Worm (Caenorhabditis elegans) whole organism, late embryonic: Measurements from ENCODE around the gene mrp-7.
A peak's percentile ranks its signal among the peaks of the same experiment; 100 is the strongest.

Source experiments
- K09A11.1 ChIP-seq: sonication (generic microtip); optimal IDR thresholded peaks from 2 replicates; lab custom pipeline; 2017; ENCODE audit warnings: antibody characterized with exemption, mild to moderate bottlenecking, missing genetic modification characterization, missing compliant biosample characterization; ENCODE audit not compliant: insufficient read depth
- T23F11.4 ChIP-seq: fragments of 200-800 bp; sonication (Bioruptor generic); optimal IDR thresholded peaks from 2 replicates; lab custom pipeline; 2018; ENCODE audit warnings: mild to moderate bottlenecking, missing genetic modification characterization, missing compliant biosample characterization
- Y22D7AL.16 ChIP-seq: sonication (generic microtip); optimal IDR thresholded peaks from 2 replicates; lab custom pipeline; 2016; ENCODE audit warnings: missing genetic modification characterization, missing compliant biosample characterization
- ahr-1 ChIP-seq: sonication (generic microtip); optimal IDR thresholded peaks from 2 replicates; lab custom pipeline; 2016; ENCODE audit warnings: missing genetic modification characterization, missing compliant biosample characterization
- ama-1 ChIP-seq: fragments of 150-350 bp; optimal IDR thresholded peaks from 2 replicates; lab custom pipeline; 2014
- ceh-14 ChIP-seq: sonication (generic microtip); optimal IDR thresholded peaks from 2 replicates; lab custom pipeline; 2016; ENCODE audit warnings: missing genotype, missing genetic modification characterization, missing compliant biosample characterization
- ceh-18 ChIP-seq: sonication (generic microtip); optimal IDR thresholded peaks from 2 replicates; lab custom pipeline; 2016; ENCODE audit warnings: missing genetic modification characterization, missing compliant biosample characterization
- ceh-22 ChIP-seq: sonication (generic microtip); optimal IDR thresholded peaks from 2 replicates; lab custom pipeline; 2017; ENCODE audit warnings: missing biosample characterization, missing genetic modification characterization
- ceh-24 ChIP-seq: sonication (generic microtip); optimal IDR thresholded peaks from 2 replicates; lab custom pipeline; 2016; ENCODE audit warnings: mild to moderate bottlenecking, missing genetic modification characterization, missing compliant biosample characterization
- ceh-30 ChIP-seq: fragments of 150-350 bp; optimal IDR thresholded peaks from 2 replicates; lab custom pipeline; 2014; ENCODE audit warnings: missing biosample characterization, missing genetic modification characterization
- ceh-31 ChIP-seq: sonication (generic microtip); optimal IDR thresholded peaks from 2 replicates; lab custom pipeline; 2016; ENCODE audit warnings: missing genetic modification characterization, missing compliant biosample characterization
- ceh-45 ChIP-seq: fragments of 200-800 bp; sonication (Bioruptor generic); IDR thresholded peaks from 2 replicates; pipeline ENCODE4 v1.3.6; 2022; ENCODE audit warnings: missing genetic modification reagents, missing genetic modification characterization, missing compliant biosample characterization
- ceh-9 ChIP-seq: sonication (generic microtip); optimal IDR thresholded peaks from 2 replicates; lab custom pipeline; 2016; ENCODE audit warnings: mild to moderate bottlenecking, missing genetic modification characterization, inconsistent platforms, missing compliant biosample characterization
- che-1 ChIP-seq: sonication (generic microtip); optimal IDR thresholded peaks from 2 replicates; lab custom pipeline; 2016; ENCODE audit warnings: mild to moderate bottlenecking, missing genetic modification characterization, missing compliant biosample characterization
- dmd-4 ChIP-seq: sonication (generic microtip); optimal IDR thresholded peaks from 2 replicates; lab custom pipeline; 2016; ENCODE audit warnings: borderline replicate concordance, missing genetic modification characterization, missing compliant biosample characterization
- dve-1 ChIP-seq: sonication (generic microtip); optimal IDR thresholded peaks from 2 replicates; lab custom pipeline; 2017; ENCODE audit warnings: antibody characterized with exemption, mild to moderate bottlenecking, missing genetic modification characterization, missing compliant biosample characterization
- elt-4 ChIP-seq: sonication (generic microtip); optimal IDR thresholded peaks from 2 replicates; lab custom pipeline; 2016; ENCODE audit warnings: missing genetic modification characterization, missing compliant biosample characterization
- eyg-1 ChIP-seq: sonication (generic microtip); optimal IDR thresholded peaks from 2 replicates; lab custom pipeline; 2016; ENCODE audit warnings: missing genotype, missing genetic modification characterization, missing compliant biosample characterization
- fax-1 ChIP-seq: sonication (generic microtip); optimal IDR thresholded peaks from 2 replicates; lab custom pipeline; 2016; ENCODE audit warnings: missing genotype, missing genetic modification characterization, missing compliant biosample characterization
- fkh-6 ChIP-seq: sonication (generic microtip); optimal IDR thresholded peaks from 2 replicates; lab custom pipeline; 2016; ENCODE audit warnings: missing genetic modification characterization, missing compliant biosample characterization
- gmeb-2 ChIP-seq: sonication (generic microtip); optimal IDR thresholded peaks from 2 replicates; lab custom pipeline; 2016; ENCODE audit warnings: missing genetic modification characterization, inconsistent platforms, missing compliant biosample characterization
- hlh-13 ChIP-seq: fragments of 200-800 bp; sonication (Bioruptor generic); optimal IDR thresholded peaks from 2 replicates; lab custom pipeline; 2018; ENCODE audit warnings: mild to moderate bottlenecking, missing genetic modification characterization, missing compliant biosample characterization
- hlh-15 ChIP-seq: sonication (generic microtip); optimal IDR thresholded peaks from 2 replicates; lab custom pipeline; 2016; ENCODE audit warnings: missing genetic modification characterization, missing compliant biosample characterization
- hlh-30 ChIP-seq: sonication (generic microtip); optimal IDR thresholded peaks from 2 replicates; lab custom pipeline; 2017; ENCODE audit warnings: antibody characterized with exemption, missing genetic modification characterization, missing compliant biosample characterization; ENCODE audit not compliant: insufficient read depth
- hlh-6 ChIP-seq: sonication (generic microtip); optimal IDR thresholded peaks from 2 replicates; lab custom pipeline; 2016; ENCODE audit warnings: missing genotype, missing genetic modification characterization, missing compliant biosample characterization
- hlh-8 ChIP-seq: sonication (generic microtip); optimal IDR thresholded peaks from 2 replicates; lab custom pipeline; 2016; ENCODE audit warnings: missing genotype, missing genetic modification characterization, missing compliant biosample characterization
- lim-6 ChIP-seq: sonication (generic microtip); optimal IDR thresholded peaks from 2 replicates; lab custom pipeline; 2016; ENCODE audit warnings: missing genetic modification characterization, missing compliant biosample characterization
- lin-11 ChIP-seq: fragments of 200-800 bp; sonication (Bioruptor generic); optimal IDR thresholded peaks from 2 replicates; lab custom pipeline; 2018; ENCODE audit warnings: mild to moderate bottlenecking, missing genetic modification characterization, missing compliant biosample characterization
- madf-2 ChIP-seq: sonication (generic microtip); optimal IDR thresholded peaks from 2 replicates; lab custom pipeline; 2017; ENCODE audit warnings: missing genetic modification characterization, missing compliant biosample characterization
- nfya-1 ChIP-seq: sonication (generic microtip); optimal IDR thresholded peaks from 2 replicates; lab custom pipeline; 2017; ENCODE audit warnings: missing genetic modification characterization, mild to moderate bottlenecking, missing compliant biosample characterization, antibody characterized with exemption, moderate library complexity
- nhr-232 ChIP-seq: sonication (generic microtip); optimal IDR thresholded peaks from 2 replicates; lab custom pipeline; 2016; ENCODE audit warnings: missing genetic modification characterization, missing compliant biosample characterization
- odd-2 ChIP-seq: sonication (generic microtip); optimal IDR thresholded peaks from 2 replicates; lab custom pipeline; 2017; ENCODE audit warnings: antibody characterized with exemption, mild to moderate bottlenecking, missing genetic modification characterization, missing compliant biosample characterization
- pat-9 ChIP-seq: fragments of 200-800 bp; sonication (Bioruptor generic); optimal IDR thresholded peaks from 2 replicates; lab custom pipeline; 2018; ENCODE audit warnings: mild to moderate bottlenecking, missing genetic modification characterization, moderate library complexity, missing compliant biosample characterization
- pax-1 ChIP-seq: fragments of 150-350 bp; optimal IDR thresholded peaks from 2 replicates; lab custom pipeline; 2014; ENCODE audit warnings: missing biosample characterization, missing genetic modification characterization
- pha-2 ChIP-seq: sonication (generic microtip); optimal IDR thresholded peaks from 2 replicates; lab custom pipeline; 2017; ENCODE audit warnings: mild to moderate bottlenecking, missing genetic modification characterization, missing compliant biosample characterization
- pha-4 ChIP-seq: fragments of 150-350 bp; optimal IDR thresholded peaks from 2 replicates; lab custom pipeline; 2018; ENCODE audit warnings: missing biosample characterization, missing genetic modification reagents, missing genetic modification characterization
- pros-1 ChIP-seq: fragments of 150-350 bp; optimal IDR thresholded peaks from 2 replicates; lab custom pipeline; 2014; ENCODE audit warnings: missing biosample characterization, missing genetic modification reagents, missing genetic modification characterization
- ref-2 ChIP-seq: sonication (generic microtip); optimal IDR thresholded peaks from 2 replicates; lab custom pipeline; 2016; ENCODE audit warnings: missing genetic modification characterization, missing compliant biosample characterization
- sox-2 ChIP-seq: fragments of 200-800 bp; sonication (Bioruptor generic); IDR thresholded peaks from 2 replicates; pipeline ENCODE4 v1.3.6; 2022; ENCODE audit warnings: missing genetic modification reagents, missing genetic modification characterization, missing compliant biosample characterization
- sox-4 ChIP-seq: sonication (generic microtip); optimal IDR thresholded peaks from 2 replicates; lab custom pipeline; 2017; ENCODE audit warnings: mild to moderate bottlenecking, missing genetic modification characterization, inconsistent platforms, missing compliant biosample characterization
- syd-9 ChIP-seq: sonication (generic microtip); optimal IDR thresholded peaks from 2 replicates; lab custom pipeline; 2016; ENCODE audit warnings: mild to moderate bottlenecking, missing genetic modification characterization, moderate library complexity, missing compliant biosample characterization
- tbx-7 ChIP-seq: sonication (generic microtip); optimal IDR thresholded peaks from 2 replicates; lab custom pipeline; 2016; ENCODE audit warnings: missing genotype, missing genetic modification characterization, missing compliant biosample characterization
- ttx-3 ChIP-seq: sonication (generic microtip); optimal IDR thresholded peaks from 2 replicates; lab custom pipeline; 2016; ENCODE audit warnings: missing genetic modification reagents, missing genetic modification characterization, missing compliant biosample characterization
- unc-3 ChIP-seq, 2 experiments: fragments of 200-800 bp in 1 of 2; sonication (Bioruptor generic) in 1 of 2; sonication (generic microtip) in 1 of 2; conservative IDR thresholded peaks in 1 of 2; optimal IDR thresholded peaks in 1 of 2; 2 replicates each; pipeline versions ENCODE4 v1.3.6 to Lab custom; 2016 to 2022; ENCODE audit warnings: missing compliant biosample characterization in 2 of 2, missing genetic modification characterization in 2 of 2, missing genetic modification reagents in 1 of 2
- unc-42 ChIP-seq: sonication (generic microtip); optimal IDR thresholded peaks from 2 replicates; lab custom pipeline; 2016; ENCODE audit warnings: missing genotype, missing genetic modification characterization, missing compliant biosample characterization
- unc-86 ChIP-seq: sonication (generic microtip); optimal IDR thresholded peaks from 2 replicates; lab custom pipeline; 2016; ENCODE audit warnings: missing genetic modification characterization, missing compliant biosample characterization
- zip-5 ChIP-seq: sonication (generic microtip); optimal IDR thresholded peaks from 2 replicates; lab custom pipeline; 2016; ENCODE audit warnings: missing genetic modification characterization, missing compliant biosample characterization
- ztf-16 ChIP-seq: sonication (generic microtip); optimal IDR thresholded peaks from 2 replicates; lab custom pipeline; 2017; ENCODE audit warnings: missing genetic modification characterization, missing compliant biosample characterization

mrp-7 gene

DNA sequence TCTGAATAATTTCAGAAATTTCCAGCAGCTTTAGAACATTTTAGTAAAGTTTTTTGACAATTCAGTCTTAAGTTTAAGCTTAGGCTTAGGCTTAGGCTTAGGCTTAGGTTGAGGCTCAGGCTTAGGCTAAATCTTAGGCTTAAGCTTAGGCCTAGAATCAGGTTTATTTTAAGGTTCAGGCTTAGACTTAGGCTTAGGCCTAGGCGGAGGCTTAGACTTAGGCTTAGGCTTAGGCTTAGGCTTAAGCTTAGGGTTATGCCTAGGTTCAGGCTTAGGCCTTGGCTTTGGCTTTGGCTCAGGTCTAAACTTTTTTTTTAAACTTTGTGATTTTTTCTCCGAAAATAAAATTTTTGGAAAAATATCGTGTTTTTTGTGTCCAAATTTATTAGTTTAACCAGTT, 44.0 kb downstream of the mrp-7 start:
- no peak for TF ChIP-seq ahr-1 (tag; lab: Kevin White, UChicago)
- TF ChIP-seq lim-6 (tag; lab: Kevin White, UChicago): no peak
- TF ChIP-seq unc-3 (GFP tag; conservative IDR thresholded peaks at IDR 0.05; lab: Robert Waterston, UW): no peak
- no peak for TF ChIP-seq unc-3 (tag; optimal IDR thresholded peaks at IDR 0.05; lab: Kevin White, UChicago)
- no peak for TF ChIP-seq hlh-15 (tag; lab: Kevin White, UChicago)
- TF ChIP-seq gmeb-2 (tag; lab: Kevin White, UChicago): no peak
- no peak for TF ChIP-seq dve-1 (tag; lab: Kevin White, UChicago)
- no peak for TF ChIP-seq pros-1
- no peak for TF ChIP-seq fax-1 (tag; lab: Kevin White, UChicago)
- no peak for TF ChIP-seq ceh-31
- TF ChIP-seq sox-2 (GFP tag; lab: Robert Waterston, UW): no peak
- TF ChIP-seq pat-9 (tag; lab: Kevin White, UChicago): no peak
- no peak for TF ChIP-seq ttx-3 (tag; lab: Kevin White, UChicago)
- TF ChIP-seq hlh-8 (tag; lab: Kevin White, UChicago): no peak
- TF ChIP-seq ceh-24 (tag; lab: Kevin White, UChicago): no peak

ce11 chrV:19719253-19719652, 44.6 kb downstream of the mrp-7 start, which contains the start of gene Y116F11A.6:
TSS of gene Y116F11A.6 (plus strand) at chrV:19719553.
- TF ChIP-seq syd-9 (tag; lab: Kevin White, UChicago): no peak
- TF ChIP-seq ceh-45 (GFP tag; lab: Robert Waterston, UW): no peak
- no peak for TF ChIP-seq K09A11.1 (tag; lab: Kevin White, UChicago)
- no peak for TF ChIP-seq pha-4
- TF ChIP-seq sox-4 (tag; lab: Kevin White, UChicago): no peak
- TF ChIP-seq pax-1 (tag; lab: Kevin White, UChicago): no peak
- TF ChIP-seq nhr-232 (tag; lab: Kevin White, UChicago): no peak
- TF ChIP-seq odd-2: no peak
- no peak for TF ChIP-seq ceh-9 (tag; lab: Kevin White, UChicago)
- TF ChIP-seq hlh-8 (tag; lab: Kevin White, UChicago): no peak
- no peak for TF ChIP-seq ceh-18 (tag; lab: Kevin White, UChicago)
- no peak for TF ChIP-seq hlh-30 (tag; lab: Kevin White, UChicago)
- TF ChIP-seq hlh-13 (GFP tag; lab: Kevin White, UChicago): no peak
- TF ChIP-seq che-1 (tag; lab: Kevin White, UChicago): no peak
- TF ChIP-seq madf-2 (tag; lab: Kevin White, UChicago): no peak
- TF ChIP-seq nfya-1 (tag; lab: Kevin White, UChicago): no peak
- no peak for TF ChIP-seq fax-1 (tag; lab: Kevin White, UChicago)
- TF ChIP-seq, all 69 proteins: peak for 0

- TF ChIP-seq unc-42 (tag; lab: Kevin White, UChicago): peak; percentile 19
- TF ChIP-seq ceh-30 (tag; lab: Kevin White, UChicago): no peak
- TF ChIP-seq Y22D7AL.16 (tag; lab: Kevin White, UChicago): peak; percentile 47
- peak; percentile 56 for TF ChIP-seq sox-4 (tag; lab: Kevin White, UChicago)
- peak; percentile 63 for TF ChIP-seq hlh-6 (tag; lab: Kevin White, UChicago)
- TF ChIP-seq ceh-22: no peak
- no peak for TF ChIP-seq ama-1 (lab: Kevin White, UChicago)
- TF ChIP-seq ceh-24 (tag; lab: Kevin White, UChicago): peak; percentile 16
- TF ChIP-seq pros-1: no peak
- peak; percentile 76; the same call in 1 of the 2 replicates for TF ChIP-seq ceh-45 (GFP tag; lab: Robert Waterston, UW)
- TF ChIP-seq zip-5: peak; percentile 5
- no peak for TF ChIP-seq ceh-9 (tag; lab: Kevin White, UChicago)
- peak; percentile 48 for TF ChIP-seq lin-11 (tag; lab: Kevin White, UChicago)
- peak; percentile 19 for TF ChIP-seq fkh-6 (tag; lab: Kevin White, UChicago)
- TF ChIP-seq eyg-1 (tag; lab: Kevin White, UChicago): no peak
- TF ChIP-seq dmd-4 (tag; lab: Kevin White, UChicago): peak; percentile 5
- peak; percentile 45 for TF ChIP-seq ref-2 (tag; lab: Kevin White, UChicago)
- no peak for TF ChIP-seq tbx-7 (tag; lab: Kevin White, UChicago)
- peak; percentile 52; the same call in 1 of the 2 replicates for TF ChIP-seq unc-3 (GFP tag; conservative IDR thresholded peaks at IDR 0.05; lab: Robert Waterston, UW)
- peak; percentile 78 for TF ChIP-seq unc-3 (tag; optimal IDR thresholded peaks at IDR 0.05; lab: Kevin White, UChicago)
- TF ChIP-seq ceh-14 (tag; lab: Kevin White, UChicago): peak; percentile 22
- peak; percentile 21 for TF ChIP-seq unc-86 (tag; lab: Kevin White, UChicago)
- no peak for TF ChIP-seq elt-4 (tag; lab: Kevin White, UChicago)
- peak; percentile 87 for TF ChIP-seq pha-2
- TF ChIP-seq T23F11.4: peak; percentile 50
- TF ChIP-seq ztf-16 (tag; lab: Kevin White, UChicago): peak; percentile 16
These were observed 48.2 kb downstream of the mrp-7 start for ce11 chrV:19722881-19723280.
